Worm (Caenorhabditis elegans): ENCODE measurements around the gene C07H6.2.

Gene C07H6.2

DNA sequence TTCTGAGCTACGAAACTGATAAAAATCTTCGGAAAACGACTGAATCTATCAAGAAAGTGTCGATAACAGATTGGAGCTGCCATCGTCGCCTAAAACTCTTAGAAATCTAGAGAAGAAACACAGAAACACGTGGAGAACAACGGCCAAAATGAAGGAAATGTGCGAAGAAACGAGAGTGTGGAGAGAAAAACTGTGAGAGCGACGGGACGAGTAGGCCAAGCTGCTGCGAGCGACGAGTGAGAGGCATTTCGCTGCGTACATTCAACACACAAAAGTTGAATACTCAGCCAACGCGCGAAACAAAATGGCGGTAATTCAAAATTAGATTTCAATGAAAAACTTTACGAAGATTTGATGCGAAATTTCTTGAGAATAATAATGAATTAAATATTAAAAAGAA, 22.5 kb upstream of the C07H6.2 start (continued):
- peak; percentile 28 for TF ChIP-seq somi-1 (GFP tag; optimal IDR thresholded peaks at IDR 0.05)
- TF ChIP-seq lin-35 (GFP tag; optimal IDR thresholded peaks at IDR 0.05): peak; percentile 80 to 94 (median 89)
- TF ChIP-seq lsl-1 (GFP tag; optimal IDR thresholded peaks at IDR 0.05): peak; percentile 3
- TF ChIP-seq efl-1 (GFP tag; optimal IDR thresholded peaks at IDR 0.05): peak; percentile 87
- TF ChIP-seq nhr-27 (tag; optimal IDR thresholded peaks at IDR 0.05): no peak
- TF ChIP-seq hlh-12 (tag; optimal IDR thresholded peaks at IDR 0.05): no peak
- TF ChIP-seq F10E7.11 (tag; optimal IDR thresholded peaks at IDR 0.05): no peak
- no peak for TF ChIP-seq sptf-2 (GFP tag; optimal IDR thresholded peaks at IDR 0.05)
- peak; percentile 12 for TF ChIP-seq akir-1 (GFP tag; optimal IDR thresholded peaks at IDR 0.05)
- TF ChIP-seq B0035.1 (tag; optimal IDR thresholded peaks at IDR 0.05): no peak
- TF ChIP-seq F52B5.7 (tag; optimal IDR thresholded peaks at IDR 0.05): no peak
- TF ChIP-seq Y53F4B.3 (GFP tag; IDR thresholded peaks at IDR 0.05): no peak
- peak; percentile 84 for TF ChIP-seq madf-10 (tag; optimal IDR thresholded peaks at IDR 0.05)
- peak; percentile 27 for TF ChIP-seq F49E8.2 (tag; optimal IDR thresholded peaks at IDR 0.05; ENCODE audit: insufficient read depth)
- TF ChIP-seq ets-4 (GFP tag; optimal IDR thresholded peaks at IDR 0.05): no peak
- TF ChIP-seq zim-3 (tag; optimal IDR thresholded peaks at IDR 0.05): no peak
- TF ChIP-seq ztf-6 (GFP tag; IDR thresholded peaks at IDR 0.05): no peak
- no peak for TF ChIP-seq hmg-20 (GFP tag; IDR thresholded peaks at IDR 0.05)
- TF ChIP-seq lag-1 (GFP tag; IDR thresholded peaks at IDR 0.05): no peak
- TF ChIP-seq mxl-1 (tag; optimal IDR thresholded peaks at IDR 0.05): no peak
- peak; percentile 70 for TF ChIP-seq pbrm-1 (GFP tag; IDR thresholded peaks at IDR 0.05)
- no peak for TF ChIP-seq bed-2 (GFP tag; IDR thresholded peaks at IDR 0.05)
- no peak for TF ChIP-seq T07F8.4 (tag; optimal IDR thresholded peaks at IDR 0.05)
- no peak for TF ChIP-seq ztf-3 (GFP tag; optimal IDR thresholded peaks at IDR 0.05)
- TF ChIP-seq let-607 (tag; optimal IDR thresholded peaks at IDR 0.05): peak; percentile 96
- peak; percentile 74 for TF ChIP-seq nhr-90 (tag; optimal IDR thresholded peaks at IDR 0.05)
- peak; percentile 99 for TF ChIP-seq dpl-1 (GFP tag; optimal IDR thresholded peaks at IDR 0.05)
- no peak for TF ChIP-seq egl-18 (GFP tag; IDR thresholded peaks at IDR 0.05)
- no peak for TF ChIP-seq ztf-28 (GFP tag; IDR thresholded peaks at IDR 0.05)
- no peak for TF ChIP-seq bed-1 (GFP tag; IDR thresholded peaks at IDR 0.05)
- peak; percentile 30 for TF ChIP-seq unc-130 (GFP tag; optimal IDR thresholded peaks at IDR 0.05)
- TF ChIP-seq B0261.1 (tag; optimal IDR thresholded peaks at IDR 0.05): no peak
- no peak for TF ChIP-seq B0019.2 (GFP tag; conservative IDR thresholded peaks at IDR 0.05)
- peak; percentile 28 for TF ChIP-seq F22D6.2 (tag; optimal IDR thresholded peaks at IDR 0.05)
- no peak for TF ChIP-seq fkh-3 (tag; optimal IDR thresholded peaks at IDR 0.05)
- no peak for TF ChIP-seq Y56A3A.18 (GFP tag; IDR thresholded peaks at IDR 0.05)
- no peak for TF ChIP-seq nfyb-1 (GFP tag; IDR thresholded peaks at IDR 0.05)
- no peak for TF ChIP-seq T26A5.8 (tag; optimal IDR thresholded peaks at IDR 0.05)
- peak; percentile 87 for TF ChIP-seq hmg-1.2 (GFP tag; IDR thresholded peaks at IDR 0.05)
- no peak for TF ChIP-seq him-1 (tag; optimal IDR thresholded peaks at IDR 0.05)
- peak; percentile 53 for TF ChIP-seq repo-1 (tag; optimal IDR thresholded peaks at IDR 0.05)
- no peak for TF ChIP-seq mes-4 (tag; optimal IDR thresholded peaks at IDR 0.05)
- no peak for TF ChIP-seq rec-8 (tag; optimal IDR thresholded peaks at IDR 0.05)
- TF ChIP-seq F39B2.1 (GFP tag; IDR thresholded peaks at IDR 0.05): no peak
- no peak for TF ChIP-seq C06A6.2 (GFP tag; conservative IDR thresholded peaks at IDR 0.05)
- TF ChIP-seq mcd-1 (GFP tag; IDR thresholded peaks at IDR 0.05): peak; percentile 75
- no peak for TF ChIP-seq tbx-9 (tag; optimal IDR thresholded peaks at IDR 0.05; ENCODE audit: borderline replicate concordance)
- peak; percentile 61; the same call in 1 of the 2 replicates for TF ChIP-seq B0336.3 (GFP tag; IDR thresholded peaks at IDR 0.05)
- peak; percentile 66 for TF ChIP-seq chd-7 (tag; optimal IDR thresholded peaks at IDR 0.05)
